Comparison of ENCODE assay signal across 5 fruit fly cellular contexts in the genomic region with DNA sequence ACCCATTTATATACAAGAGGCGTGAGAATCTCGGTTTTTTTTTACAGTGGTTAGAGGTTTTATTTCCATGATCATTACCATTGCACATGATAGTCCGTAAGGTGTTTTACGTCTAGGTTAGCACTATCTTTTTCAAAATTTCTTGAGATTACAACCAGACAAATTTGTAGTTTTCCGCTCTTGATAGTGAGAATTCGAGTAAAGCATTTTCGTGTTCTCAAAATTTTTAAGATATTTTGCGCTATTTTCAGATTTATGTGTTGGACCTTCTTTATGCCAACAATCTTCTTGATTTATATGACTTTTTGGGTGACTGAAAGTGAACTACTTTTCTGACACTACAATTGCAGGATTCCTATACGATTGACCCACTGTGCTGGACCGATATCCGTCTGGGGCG.
TF ChIP-seq lines count a peak whose summit lies in the region.

No protein-coding gene starts in this region.

- TF ChIP-seq CTCF in whole organism, embryonic (GFP tag; optimal IDR thresholded peaks at IDR 0.05; lab: Kevin White, UChicago): no peak

TF ChIP-seq in whole organism, adult, 20 proteins besides CTCF, POLR2A, EP300 and RAD21:
- TF ChIP-seq CG1620 (GFP tag; optimal IDR thresholded peaks at IDR 0.05; lab: Kevin White, UChicago) (no peak), toe (GFP tag; optimal IDR thresholded peaks at IDR 0.05; lab: Kevin White, UChicago) (peak; percentile 8), CG5204 (GFP tag; optimal IDR thresholded peaks at IDR 0.05; lab: Kevin White, UChicago) (peak; percentile 12)
TF ChIP-seq in whole organism, adult: peak in this region for 2.

TF ChIP-seq in whole organism, embryonic, 481 proteins besides CTCF, POLR2A, EP300 and RAD21 (continues in another document):
- TF ChIP-seq nmo (GFP tag; optimal IDR thresholded peaks at IDR 0.05; lab: Kevin White, UChicago) (peak; percentile 18), CG3407 (GFP tag; optimal IDR thresholded peaks at IDR 0.05; lab: Kevin White, UChicago) (no peak), Sox100B (GFP tag; optimal IDR thresholded peaks at IDR 0.05; lab: Kevin White, UChicago) (peak; percentile 36), Xrp1 (GFP tag; IDR thresholded peaks at IDR 0.05; lab: Robert Waterston, UW) (0 out of 2 replicates have a peak, but pooled peaks have one; percentile 10), CG7839 (tag; optimal IDR thresholded peaks at IDR 0.05; lab: Kevin White, UChicago) (peak; percentile 13), Ets65A (GFP tag; lab: Kevin White, UChicago) (peak; percentile 77), Hr3 (GFP tag; optimal IDR thresholded peaks at IDR 0.05; lab: Kevin White, UChicago) (no peak), Mrtf (GFP tag; IDR thresholded peaks at IDR 0.05; lab: Robert Waterston, UW) (0 out of 3 replicates have a peak, but pooled peaks have one; percentile 15), CG30403 (GFP tag; optimal IDR thresholded peaks at IDR 0.05; lab: Kevin White, UChicago) (peak; percentile 45), Ada2b (GFP tag; IDR thresholded peaks at IDR 0.05; lab: Robert Waterston, UW) (0 out of 2 replicates have a peak, but pooled peaks have one; percentile 6), dpn (GFP tag; optimal IDR thresholded peaks at IDR 0.05; lab: Kevin White, UChicago) (peak in 1 of 2 experiments; percentile 20), p53 (GFP tag; optimal IDR thresholded peaks at IDR 0.05; lab: Kevin White, UChicago) (no peak), CoRest (tag; optimal IDR thresholded peaks at IDR 0.05; lab: Kevin White, UChicago) (peak; percentile 35), ranshi (GFP tag; IDR thresholded peaks at IDR 0.05; lab: Robert Waterston, UW) (no peak), sisA (GFP tag; IDR thresholded peaks at IDR 0.05; lab: Robert Waterston, UW) (0 out of 2 replicates have a peak, but pooled peaks have one; percentile 15), Sox102F (GFP tag; optimal IDR thresholded peaks at IDR 0.05; lab: Kevin White, UChicago) (peak; percentile 36), CG6272 (GFP tag; IDR thresholded peaks at IDR 0.05; lab: Robert Waterston, UW) (no peak), dysf (GFP tag; IDR thresholded peaks at IDR 0.05; lab: Robert Waterston, UW) (no peak), CG12769 (tag; optimal IDR thresholded peaks at IDR 0.05; lab: Kevin White, UChicago) (no peak), CG1602 (GFP tag; optimal IDR thresholded peaks at IDR 0.05; lab: Kevin White, UChicago) (peak; percentile 7)

TF ChIP-seq in whole organism, prepupa, 60 proteins besides CTCF, POLR2A, EP300 and RAD21 (continues in another document):
- TF ChIP-seq dsx (GFP tag; optimal IDR thresholded peaks at IDR 0.05; lab: Kevin White, UChicago; ENCODE audit: poor library complexity, severe bottlenecking) (no peak), CG6808 (GFP tag; optimal IDR thresholded peaks at IDR 0.05; lab: Kevin White, UChicago) (no peak), CG11902 (GFP tag; optimal IDR thresholded peaks at IDR 0.05; lab: Kevin White, UChicago) (no peak), CG11294 (GFP tag; IDR thresholded peaks at IDR 0.05; lab: Robert Waterston, UW) (peak; percentile 45), CG8632 (GFP tag; optimal IDR thresholded peaks at IDR 0.05; lab: Kevin White, UChicago) (no peak), CG31627 (GFP tag; optimal IDR thresholded peaks at IDR 0.05; lab: Kevin White, UChicago) (peak; percentile 60), acj6 (GFP tag; optimal IDR thresholded peaks at IDR 0.05; lab: Kevin White, UChicago) (peak; percentile 18), CG8319 (GFP tag; optimal IDR thresholded peaks at IDR 0.05; lab: Kevin White, UChicago) (no peak), CG6276 (GFP tag; optimal IDR thresholded peaks at IDR 0.05; lab: Kevin White, UChicago) (no peak), fd85E (GFP tag; optimal IDR thresholded peaks at IDR 0.05; lab: Kevin White, UChicago) (no peak), cyc (GFP tag; optimal IDR thresholded peaks at IDR 0.05; lab: Kevin White, UChicago) (peak; percentile 25), Eip93F (GFP tag; optimal IDR thresholded peaks at IDR 0.05; lab: Kevin White, UChicago) (no peak), CG6792 (GFP tag; optimal IDR thresholded peaks at IDR 0.05; lab: Kevin White, UChicago) (peak; percentile 38), OdsH (GFP tag; optimal IDR thresholded peaks at IDR 0.05; lab: Kevin White, UChicago) (peak; percentile 38), esn (GFP tag; optimal IDR thresholded peaks at IDR 0.05; lab: Kevin White, UChicago) (peak; percentile 41), Smox (GFP tag; optimal IDR thresholded peaks at IDR 0.05; lab: Kevin White, UChicago) (peak; percentile 35), Hr4 (GFP tag; optimal IDR thresholded peaks at IDR 0.05; lab: Kevin White, UChicago) (peak; percentile 48), Eip78C (GFP tag; lab: Kevin White, UChicago) (peak; percentile 65), topi (GFP tag; optimal IDR thresholded peaks at IDR 0.05; lab: Kevin White, UChicago) (peak; percentile 49), pdm3 (GFP tag; optimal IDR thresholded peaks at IDR 0.05; lab: Kevin White, UChicago) (peak; percentile 26), vri (GFP tag; optimal IDR thresholded peaks at IDR 0.05; lab: Kevin White, UChicago) (no peak), Eip75B (GFP tag; optimal IDR thresholded peaks at IDR 0.05; lab: Kevin White, UChicago) (peak; percentile 14)

TF ChIP-seq in whole organism, pupa, 21 proteins besides CTCF, POLR2A, EP300 and RAD21:
- TF ChIP-seq fd96Ca (GFP tag; IDR thresholded peaks at IDR 0.05; lab: Robert Waterston, UW) (0 out of 3 replicates have a peak, but pooled peaks have one; percentile 36), Pif1B (GFP tag; optimal IDR thresholded peaks at IDR 0.05; lab: Kevin White, UChicago) (no peak), Ets98B (GFP tag; IDR thresholded peaks at IDR 0.05; lab: Robert Waterston, UW) (peak; percentile 20), D1 (tag; optimal IDR thresholded peaks at IDR 0.05; lab: Kevin White, UChicago) (no peak), Pif1A (GFP tag; optimal IDR thresholded peaks at IDR 0.05; lab: Kevin White, UChicago) (peak; percentile 34), CG8159 (tag; optimal IDR thresholded peaks at IDR 0.05; lab: Kevin White, UChicago) (peak; percentile 12), CG32121 (GFP tag; IDR thresholded peaks at IDR 0.05; lab: Robert Waterston, UW) (0 out of 2 replicates have a peak, but pooled peaks have one; percentile 16), CG8301 (tag; optimal IDR thresholded peaks at IDR 0.05; lab: Kevin White, UChicago) (peak; percentile 41)

TF ChIP-seq in whole organism, wandering third instar larva, 38 proteins besides CTCF, POLR2A, EP300 and RAD21:
- peak; percentile 24 for TF ChIP-seq HLH106 (tag; optimal IDR thresholded peaks at IDR 0.05; lab: Kevin White, UChicago)
- no peak for TF ChIP-seq Rel (GFP tag; optimal IDR thresholded peaks at IDR 0.05; lab: Kevin White, UChicago)
- TF ChIP-seq Rel (tag; optimal IDR thresholded peaks at IDR 0.05; lab: Kevin White, UChicago): no peak
- peak; percentile 44 for TF ChIP-seq OdsH (GFP tag; optimal IDR thresholded peaks at IDR 0.05; lab: Kevin White, UChicago)
- no peak for TF ChIP-seq tai (GFP tag; optimal IDR thresholded peaks at IDR 0.05; lab: Kevin White, UChicago)
- peak; percentile 17 for TF ChIP-seq fru (GFP tag; optimal IDR thresholded peaks at IDR 0.05; lab: Kevin White, UChicago)
- TF ChIP-seq Vsx2 (GFP tag; optimal IDR thresholded peaks at IDR 0.05; lab: Kevin White, UChicago; ENCODE audit: partially characterized antibody): no peak
- TF ChIP-seq foxo (GFP tag; optimal IDR thresholded peaks at IDR 0.05; lab: Kevin White, UChicago): peak in 1 of 2 experiments; percentile 55
- no peak for TF ChIP-seq Hnf4 (GFP tag; optimal IDR thresholded peaks at IDR 0.05; lab: Kevin White, UChicago)
- TF ChIP-seq GATAd (GFP tag; optimal IDR thresholded peaks at IDR 0.05; lab: Kevin White, UChicago): no peak
- no peak for TF ChIP-seq Jra (GFP tag; optimal IDR thresholded peaks at IDR 0.05; lab: Kevin White, UChicago)
- no peak for TF ChIP-seq sage (GFP tag; optimal IDR thresholded peaks at IDR 0.05; lab: Kevin White, UChicago)
- TF ChIP-seq dsf (GFP tag; optimal IDR thresholded peaks at IDR 0.05; lab: Kevin White, UChicago; ENCODE audit: borderline replicate concordance): no peak
- no peak for TF ChIP-seq CrebA (GFP tag; optimal IDR thresholded peaks at IDR 0.05; lab: Kevin White, UChicago; ENCODE audit: borderline replicate concordance)
- TF ChIP-seq Hr83 (GFP tag; optimal IDR thresholded peaks at IDR 0.05; lab: Kevin White, UChicago; ENCODE audit: poor library complexity, severe bottlenecking): no peak
- TF ChIP-seq h (GFP tag; optimal IDR thresholded peaks at IDR 0.05; lab: Kevin White, UChicago): peak; percentile 20
- peak; percentile 60 for TF ChIP-seq ey (GFP tag; optimal IDR thresholded peaks at IDR 0.05; lab: Kevin White, UChicago)
- no peak for TF ChIP-seq woc (GFP tag; optimal IDR thresholded peaks at IDR 0.05; lab: Kevin White, UChicago)
- peak; percentile 25 for TF ChIP-seq CG32264 (GFP tag; optimal IDR thresholded peaks at IDR 0.05; lab: Kevin White, UChicago)
- no peak for TF ChIP-seq brk (GFP tag; optimal IDR thresholded peaks at IDR 0.05; lab: Kevin White, UChicago)
- TF ChIP-seq Sp1 (GFP tag; optimal IDR thresholded peaks at IDR 0.05; lab: Kevin White, UChicago): no peak
- peak; percentile 39 for TF ChIP-seq rgr (GFP tag; optimal IDR thresholded peaks at IDR 0.05; lab: Kevin White, UChicago)
- no peak for TF ChIP-seq jim (GFP tag; optimal IDR thresholded peaks at IDR 0.05; lab: Kevin White, UChicago)
